Worm (Caenorhabditis elegans) whole organism, mixed stage, embryonic: Measurements from ENCODE around the gene clec-1.

ENCODE experiments used
- blmp-1 ChIP-seq: fragments of 150-350 bp; optimal IDR thresholded peaks from 2 replicates; lab custom pipeline; 2014; ENCODE audit warnings: missing biosample characterization, missing genetic modification characterization
- ces-1 ChIP-seq: fragments of 150-350 bp; optimal IDR thresholded peaks from 2 replicates; lab custom pipeline; 2014; ENCODE audit warnings: missing biosample characterization, missing genetic modification reagents, missing genetic modification characterization
- elt-3 ChIP-seq: fragments of 150-350 bp; optimal IDR thresholded peaks from 2 replicates; lab custom pipeline; 2014; ENCODE audit warnings: missing biosample characterization, missing genetic modification characterization
- lsy-2 ChIP-seq: fragments of 150-350 bp; optimal IDR thresholded peaks from 2 replicates; lab custom pipeline; 2014; ENCODE audit warnings: missing biosample characterization, missing genetic modification characterization
- mep-1 ChIP-seq: fragments of 150-350 bp; optimal IDR thresholded peaks from 2 replicates; lab custom pipeline; 2017; ENCODE audit warnings: missing biosample characterization, missing genetic modification reagents, missing genetic modification characterization, inconsistent platforms
- nhr-12 ChIP-seq: fragments of 150-350 bp; optimal IDR thresholded peaks from 2 replicates; lab custom pipeline; 2014; ENCODE audit warnings: missing biosample characterization, missing genetic modification characterization
- nhr-76 ChIP-seq: sonication (generic microtip); optimal IDR thresholded peaks from 2 replicates; lab custom pipeline; 2017; ENCODE audit warnings: missing biosample characterization, missing genetic modification characterization
- pha-4 ChIP-seq: fragments of 150-350 bp; optimal IDR thresholded peaks from 2 replicates; lab custom pipeline; 2018; ENCODE audit warnings: missing biosample characterization, missing genetic modification reagents, missing genetic modification characterization
- snpc-4 ChIP-seq: fragments of 150-350 bp; optimal IDR thresholded peaks from 2 replicates; lab custom pipeline; 2014; ENCODE audit warnings: missing biosample characterization, missing genetic modification characterization
- unc-120 ChIP-seq: sonication (generic microtip); optimal IDR thresholded peaks from 2 replicates; lab custom pipeline; 2017; ENCODE audit warnings: missing genetic modification characterization, missing compliant biosample characterization; ENCODE audit not compliant: poor library complexity, severe bottlenecking
- unc-39 ChIP-seq: fragments of 150-350 bp; optimal IDR thresholded peaks from 2 replicates; lab custom pipeline; 2014; ENCODE audit warnings: missing biosample characterization, missing genetic modification characterization
- unc-62 ChIP-seq: fragments of 150-350 bp; optimal IDR thresholded peaks from 2 replicates; lab custom pipeline; 2014; ENCODE audit warnings: missing biosample characterization, missing genetic modification reagents, missing genetic modification characterization
- ztf-11 ChIP-seq: fragments of 150-350 bp; optimal IDR thresholded peaks from 2 replicates; lab custom pipeline; 2014; ENCODE audit warnings: missing biosample characterization, missing genetic modification characterization

- TF ChIP-seq elt-3 (no peak), snpc-4 (tag; lab: Kevin White, UChicago) (no peak), lsy-2 (tag; lab: Kevin White, UChicago) (no peak), pha-4 (no peak), mep-1 (tag; lab: Kevin White, UChicago) (no peak), ces-1 (GFP tag; lab: Kevin White, UChicago) (no peak), nhr-76 (tag; lab: Kevin White, UChicago) (no peak), nhr-12 (tag; lab: Kevin White, UChicago) (no peak), ztf-11 (tag; lab: Kevin White, UChicago) (no peak), unc-62 (GFP tag; lab: Kevin White, UChicago) (no peak), unc-39 (tag; lab: Kevin White, UChicago) (no peak), blmp-1 (no peak), unc-120 (tag; lab: Kevin White, UChicago) (no peak)
Measured at ce11 chrV:5660604-5661209, 39.2 kb upstream of the clec-1 start, which contains the start of the genes mut-14 and C14C11.2.
